Worm (Caenorhabditis elegans): ENCODE measurements around the gene bath-26.
"Not testable (repeated sequence)": the region's sequence is repeated elsewhere in the genome, so short reads cannot be mapped to it uniquely, and the experiment has no call there.

DNA sequence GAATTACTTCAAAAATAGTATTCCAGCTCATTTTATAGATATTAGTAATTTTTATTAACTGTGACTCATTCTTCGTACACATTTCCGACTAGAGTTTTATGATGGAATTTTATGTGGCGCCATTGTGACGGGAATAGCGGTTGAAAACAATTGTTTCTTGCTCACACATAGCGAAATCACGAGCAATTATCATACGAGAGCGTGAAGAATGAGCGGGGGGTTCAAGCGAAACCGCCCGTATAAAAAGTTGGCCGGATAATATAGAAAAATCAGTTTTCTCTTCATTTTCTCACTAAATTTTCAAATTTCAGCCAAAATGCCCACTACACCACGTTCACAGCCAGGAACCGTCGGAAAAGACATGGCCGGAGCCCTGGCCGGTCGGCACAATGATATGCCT, 32.9 kb upstream of the bath-26 start, which contains the start of gene C08E3.1:
- not testable (repeated sequence) for TF ChIP-seq ama-1 (optimal IDR thresholded peaks at IDR 0.05); snpc-4 (tag; optimal IDR thresholded peaks at IDR 0.05); nhr-77 (tag; optimal IDR thresholded peaks at IDR 0.05); nhr-19 (GFP tag; conservative IDR thresholded peaks at IDR 0.05); lin-35 (GFP tag; optimal IDR thresholded peaks at IDR 0.05)
